Worm (Caenorhabditis elegans): Measurements from ENCODE around the gene M05D6.1.

DNA sequence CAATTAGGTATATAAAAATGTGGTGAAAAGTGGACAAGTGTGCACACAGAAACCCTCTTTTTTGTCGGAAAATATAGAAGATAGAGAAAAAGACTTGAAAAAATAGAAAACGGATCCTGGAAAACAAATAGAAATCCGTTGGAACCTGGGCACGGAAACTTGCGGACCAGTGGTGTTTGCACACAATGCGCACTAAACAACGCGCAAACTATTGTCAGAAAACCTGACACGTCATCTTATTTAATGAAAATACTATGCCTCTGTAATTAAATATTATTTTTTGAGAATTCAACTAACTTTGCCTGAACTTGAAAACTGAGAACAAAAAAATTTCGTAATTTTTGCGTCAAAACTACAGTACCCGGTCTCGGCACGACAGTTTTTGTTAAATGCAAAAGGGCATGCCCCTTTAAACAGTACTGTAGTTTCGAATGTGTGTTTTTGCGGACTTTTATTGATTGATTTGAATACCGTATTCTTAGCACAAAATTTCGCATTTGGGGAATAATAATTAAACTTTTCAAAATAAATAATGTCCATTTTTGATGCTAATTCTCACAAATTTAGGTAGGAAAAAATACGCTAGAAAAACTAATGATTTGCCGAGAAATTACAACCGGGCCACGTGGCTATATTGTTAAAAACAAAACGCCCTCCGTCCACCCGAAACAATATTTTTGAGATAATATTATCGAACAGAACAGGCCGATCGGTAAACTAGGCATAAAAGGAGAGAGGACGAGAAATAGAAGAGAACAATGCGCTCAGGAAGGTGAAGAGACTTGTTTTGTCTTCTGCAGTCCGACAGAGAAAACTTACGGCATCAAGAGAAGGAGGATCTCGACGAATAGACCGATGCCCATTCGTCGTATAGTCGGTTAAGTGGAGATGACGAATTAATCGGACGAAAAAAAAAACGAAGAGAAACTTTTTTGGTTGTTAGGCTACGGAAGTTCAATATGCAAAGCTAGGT is 46.0 kb downstream of the M05D6.1 start:
- no peak for TF ChIP-seq fkh-10 (GFP tag; optimal IDR thresholded peaks at IDR 0.05)
- TF ChIP-seq ceh-24 (tag; optimal IDR thresholded peaks at IDR 0.05): no peak
- TF ChIP-seq ceh-9 (tag; optimal IDR thresholded peaks at IDR 0.05): no peak
- no peak for TF ChIP-seq pag-3 (tag; optimal IDR thresholded peaks at IDR 0.05; ENCODE audit: borderline replicate concordance)
- TF ChIP-seq rnt-1 (tag; optimal IDR thresholded peaks at IDR 0.05): no peak
- TF ChIP-seq ceh-45 (GFP tag; IDR thresholded peaks at IDR 0.05): no peak
- no peak for TF ChIP-seq nhr-11 (tag; optimal IDR thresholded peaks at IDR 0.05)
- TF ChIP-seq pat-9 (tag; optimal IDR thresholded peaks at IDR 0.05): no peak
- TF ChIP-seq unc-55 (GFP tag; optimal IDR thresholded peaks at IDR 0.05): no peak
- TF ChIP-seq elt-2 (tag; optimal IDR thresholded peaks at IDR 0.05): no peak
